Fruit fly (Drosophila melanogaster): Measurements from ENCODE around the gene CG1136.

- TF ChIP-seq CG8478 (optimal IDR thresholded peaks at IDR 0.05) (no peak), CTCF (optimal IDR thresholded peaks at IDR 0.05) (no peak)
Measured at dm6 chr3L:4088694-4089190, 42.3 kb downstream of the CG1136 start, which contains the start of gene Gad1.

All from S2 (cell line).